Worm (Caenorhabditis elegans) whole organism, late embryonic: Measurements from ENCODE around the gene txt-12.

ENCODE experiments used
- F13H6.1 ChIP-seq: sonication (generic microtip); optimal IDR thresholded peaks from 2 replicates; lab custom pipeline; 2016; ENCODE audit warnings: missing genetic modification characterization, missing compliant biosample characterization
- K02D7.2 ChIP-seq: sonication (generic microtip); optimal IDR thresholded peaks from 2 replicates; lab custom pipeline; 2017; ENCODE audit warnings: mild to moderate bottlenecking, missing genetic modification characterization, missing compliant biosample characterization
- K09A11.1 ChIP-seq: sonication (generic microtip); optimal IDR thresholded peaks from 2 replicates; lab custom pipeline; 2017; ENCODE audit warnings: antibody characterized with exemption, mild to moderate bottlenecking, missing genetic modification characterization, missing compliant biosample characterization; ENCODE audit not compliant: insufficient read depth
- Y22D7AL.16 ChIP-seq: sonication (generic microtip); optimal IDR thresholded peaks from 2 replicates; lab custom pipeline; 2016; ENCODE audit warnings: missing genetic modification characterization, missing compliant biosample characterization
- ceh-14 ChIP-seq: sonication (generic microtip); optimal IDR thresholded peaks from 2 replicates; lab custom pipeline; 2016; ENCODE audit warnings: missing genotype, missing genetic modification characterization, missing compliant biosample characterization
- ceh-19 ChIP-seq: fragments of 200-800 bp; sonication (Bioruptor generic); optimal IDR thresholded peaks from 2 replicates; lab custom pipeline; 2018; ENCODE audit warnings: mild to moderate bottlenecking, missing genetic modification characterization, missing compliant biosample characterization
- ceh-24 ChIP-seq: sonication (generic microtip); optimal IDR thresholded peaks from 2 replicates; lab custom pipeline; 2016; ENCODE audit warnings: mild to moderate bottlenecking, missing genetic modification characterization, missing compliant biosample characterization
- ceh-31 ChIP-seq: sonication (generic microtip); optimal IDR thresholded peaks from 2 replicates; lab custom pipeline; 2016; ENCODE audit warnings: missing genetic modification characterization, missing compliant biosample characterization
- ceh-45 ChIP-seq: fragments of 200-800 bp; sonication (Bioruptor generic); IDR thresholded peaks from 2 replicates; pipeline ENCODE4 v1.3.6; 2022; ENCODE audit warnings: missing genetic modification reagents, missing genetic modification characterization, missing compliant biosample characterization
- ceh-6 ChIP-seq: fragments of 200-800 bp; sonication (Bioruptor generic); optimal IDR thresholded peaks from 2 replicates; lab custom pipeline; 2018; ENCODE audit warnings: mild to moderate bottlenecking, missing genetic modification characterization, missing compliant biosample characterization
- dve-1 ChIP-seq: sonication (generic microtip); optimal IDR thresholded peaks from 2 replicates; lab custom pipeline; 2017; ENCODE audit warnings: antibody characterized with exemption, mild to moderate bottlenecking, missing genetic modification characterization, missing compliant biosample characterization
- eyg-1 ChIP-seq: sonication (generic microtip); optimal IDR thresholded peaks from 2 replicates; lab custom pipeline; 2016; ENCODE audit warnings: missing genotype, missing genetic modification characterization, missing compliant biosample characterization
- fax-1 ChIP-seq: sonication (generic microtip); optimal IDR thresholded peaks from 2 replicates; lab custom pipeline; 2016; ENCODE audit warnings: missing genotype, missing genetic modification characterization, missing compliant biosample characterization
- fkh-6 ChIP-seq: sonication (generic microtip); optimal IDR thresholded peaks from 2 replicates; lab custom pipeline; 2016; ENCODE audit warnings: missing genetic modification characterization, missing compliant biosample characterization
- hlh-13 ChIP-seq: fragments of 200-800 bp; sonication (Bioruptor generic); optimal IDR thresholded peaks from 2 replicates; lab custom pipeline; 2018; ENCODE audit warnings: mild to moderate bottlenecking, missing genetic modification characterization, missing compliant biosample characterization
- hlh-15 ChIP-seq: sonication (generic microtip); optimal IDR thresholded peaks from 2 replicates; lab custom pipeline; 2016; ENCODE audit warnings: missing genetic modification characterization, missing compliant biosample characterization
- hlh-30 ChIP-seq: sonication (generic microtip); optimal IDR thresholded peaks from 2 replicates; lab custom pipeline; 2017; ENCODE audit warnings: antibody characterized with exemption, missing genetic modification characterization, missing compliant biosample characterization; ENCODE audit not compliant: insufficient read depth
- hlh-6 ChIP-seq: sonication (generic microtip); optimal IDR thresholded peaks from 2 replicates; lab custom pipeline; 2016; ENCODE audit warnings: missing genotype, missing genetic modification characterization, missing compliant biosample characterization
- lin-11 ChIP-seq: fragments of 200-800 bp; sonication (Bioruptor generic); optimal IDR thresholded peaks from 2 replicates; lab custom pipeline; 2018; ENCODE audit warnings: mild to moderate bottlenecking, missing genetic modification characterization, missing compliant biosample characterization
- madf-2 ChIP-seq: sonication (generic microtip); optimal IDR thresholded peaks from 2 replicates; lab custom pipeline; 2017; ENCODE audit warnings: missing genetic modification characterization, missing compliant biosample characterization
- mec-3 ChIP-seq: sonication (generic microtip); optimal IDR thresholded peaks from 2 replicates; lab custom pipeline; 2016; ENCODE audit warnings: borderline replicate concordance, missing genetic modification characterization, missing compliant biosample characterization
- nfya-1 ChIP-seq: sonication (generic microtip); optimal IDR thresholded peaks from 2 replicates; lab custom pipeline; 2017; ENCODE audit warnings: missing genetic modification characterization, mild to moderate bottlenecking, missing compliant biosample characterization, antibody characterized with exemption, moderate library complexity
- nhr-11 ChIP-seq: fragments of 150-350 bp; optimal IDR thresholded peaks from 2 replicates; lab custom pipeline; 2014; ENCODE audit warnings: missing biosample characterization, missing genetic modification characterization
- npax-4 ChIP-seq: sonication (generic microtip); optimal IDR thresholded peaks from 2 replicates; lab custom pipeline; 2016; ENCODE audit warnings: missing genetic modification characterization, missing compliant biosample characterization
- odd-2 ChIP-seq: sonication (generic microtip); optimal IDR thresholded peaks from 2 replicates; lab custom pipeline; 2017; ENCODE audit warnings: antibody characterized with exemption, mild to moderate bottlenecking, missing genetic modification characterization, missing compliant biosample characterization
- pag-3 ChIP-seq: sonication (generic microtip); optimal IDR thresholded peaks from 2 replicates; lab custom pipeline; 2016; ENCODE audit warnings: missing compliant biosample characterization, missing genetic modification characterization, borderline replicate concordance
- pat-9 ChIP-seq: fragments of 200-800 bp; sonication (Bioruptor generic); optimal IDR thresholded peaks from 2 replicates; lab custom pipeline; 2018; ENCODE audit warnings: mild to moderate bottlenecking, missing genetic modification characterization, moderate library complexity, missing compliant biosample characterization
- pha-2 ChIP-seq: sonication (generic microtip); optimal IDR thresholded peaks from 2 replicates; lab custom pipeline; 2017; ENCODE audit warnings: mild to moderate bottlenecking, missing genetic modification characterization, missing compliant biosample characterization
- pha-4 ChIP-seq: fragments of 150-350 bp; optimal IDR thresholded peaks from 2 replicates; lab custom pipeline; 2018; ENCODE audit warnings: missing biosample characterization, missing genetic modification reagents, missing genetic modification characterization
- pros-1 ChIP-seq: fragments of 150-350 bp; optimal IDR thresholded peaks from 2 replicates; lab custom pipeline; 2014; ENCODE audit warnings: missing biosample characterization, missing genetic modification reagents, missing genetic modification characterization
- ref-2 ChIP-seq: sonication (generic microtip); optimal IDR thresholded peaks from 2 replicates; lab custom pipeline; 2016; ENCODE audit warnings: missing genetic modification characterization, missing compliant biosample characterization
- sdc-2 ChIP-seq: sonication (generic microtip); optimal IDR thresholded peaks from 2 replicates; lab custom pipeline; 2016; ENCODE audit warnings: missing genotype, missing genetic modification characterization, missing compliant biosample characterization
- sox-4 ChIP-seq: sonication (generic microtip); optimal IDR thresholded peaks from 2 replicates; lab custom pipeline; 2017; ENCODE audit warnings: mild to moderate bottlenecking, missing genetic modification characterization, inconsistent platforms, missing compliant biosample characterization
- tbx-2 ChIP-seq: sonication (generic microtip); optimal IDR thresholded peaks from 2 replicates; lab custom pipeline; 2016; ENCODE audit warnings: missing genetic modification characterization, missing compliant biosample characterization
- ttx-3 ChIP-seq: sonication (generic microtip); optimal IDR thresholded peaks from 2 replicates; lab custom pipeline; 2016; ENCODE audit warnings: missing genetic modification reagents, missing genetic modification characterization, missing compliant biosample characterization
- unc-55 ChIP-seq: sonication (generic microtip); optimal IDR thresholded peaks from 2 replicates; lab custom pipeline; 2017; ENCODE audit warnings: missing biosample characterization, missing genetic modification reagents, missing genetic modification characterization
- ztf-16 ChIP-seq: sonication (generic microtip); optimal IDR thresholded peaks from 2 replicates; lab custom pipeline; 2017; ENCODE audit warnings: missing genetic modification characterization, missing compliant biosample characterization

Gene txt-12

ce11 chrV:15092666-15093065 lies at the start of gene txt-12:
Gene txt-12 (plus strand): TSS chrV:15092966.
- TF ChIP-seq lin-11 (tag; lab: Kevin White, UChicago) (no peak), hlh-13 (GFP tag; lab: Kevin White, UChicago) (no peak), hlh-15 (tag; lab: Kevin White, UChicago) (no peak), pros-1 (no peak), pha-4 (no peak), hlh-30 (tag; lab: Kevin White, UChicago) (no peak), ceh-31 (tag; lab: Kevin White, UChicago) (no peak), ztf-16 (no peak), ceh-6 (no peak), K09A11.1 (tag; lab: Kevin White, UChicago) (no peak), ceh-24 (no peak), npax-4 (tag; lab: Kevin White, UChicago) (no peak), nfya-1 (no peak), tbx-2 (no peak)

ce11 chrV:15048107-15048506 lies 44.7 kb upstream of the txt-12 start, which contains the start of gene sdc-3:
Gene sdc-3 (minus strand): TSS chrV:15048207.
- TF ChIP-seq unc-55 (GFP tag; lab: Kevin White, UChicago) = peak; percentile 17
- TF ChIP-seq ceh-14 (tag; lab: Kevin White, UChicago) = no peak

- TF ChIP-seq odd-2 (tag; lab: Kevin White, UChicago) (no peak), pros-1 (no peak), lin-11 (tag; lab: Kevin White, UChicago) (no peak), ceh-19 (GFP tag; lab: Kevin White, UChicago) (no peak), Y22D7AL.16 (tag; lab: Kevin White, UChicago) (no peak), hlh-6 (tag; lab: Kevin White, UChicago) (no peak), nhr-11 (tag; lab: Kevin White, UChicago) (no peak), ceh-6 (no peak)
Measured at ce11 chrV:15051720-15052119, 41.0 kb upstream of the txt-12 start.

ce11 chrV:15052368-15052767 lies 40.4 kb upstream of the txt-12 start, which contains the start of the genes fbxa-82 and C25D7.5:
Gene fbxa-82 (minus strand): TSS chrV:15052530.
Gene C25D7.5 (plus strand): TSS chrV:15052650.
- TF ChIP-seq hlh-30 (tag; lab: Kevin White, UChicago) = no peak
- no peak for TF ChIP-seq F13H6.1 (tag; lab: Kevin White, UChicago)
- no peak for TF ChIP-seq madf-2 (tag; lab: Kevin White, UChicago)
- TF ChIP-seq ceh-31 (tag; lab: Kevin White, UChicago) = no peak
- TF ChIP-seq pag-3 = no peak
- TF ChIP-seq nhr-11 (tag; lab: Kevin White, UChicago) = no peak
- no peak for TF ChIP-seq sdc-2
- no peak for TF ChIP-seq K09A11.1 (tag; lab: Kevin White, UChicago)
- TF ChIP-seq ttx-3 = no peak
- no peak for TF ChIP-seq pat-9
- no peak for TF ChIP-seq nfya-1
- no peak for TF ChIP-seq ceh-45 (GFP tag; lab: Robert Waterston, UW)

ce11 chrV:15054733-15055132 lies 38.0 kb upstream of the txt-12 start:
- no peak for TF ChIP-seq eyg-1 (tag; lab: Kevin White, UChicago)
- no peak for TF ChIP-seq dve-1 (tag; lab: Kevin White, UChicago)
- no peak for TF ChIP-seq ceh-19 (GFP tag; lab: Kevin White, UChicago)
- no peak for TF ChIP-seq ztf-16
- TF ChIP-seq tbx-2 = no peak
- TF ChIP-seq mec-3 (tag; lab: Kevin White, UChicago) = no peak
- no peak for TF ChIP-seq pha-2
- no peak for TF ChIP-seq npax-4 (tag; lab: Kevin White, UChicago)
- TF ChIP-seq sox-4 (tag; lab: Kevin White, UChicago) = no peak
- no peak for TF ChIP-seq ceh-6
- no peak for TF ChIP-seq ceh-31 (tag; lab: Kevin White, UChicago)
- TF ChIP-seq K02D7.2 (tag; lab: Kevin White, UChicago) = no peak
- TF ChIP-seq fax-1 (tag; lab: Kevin White, UChicago) = no peak
- no peak for TF ChIP-seq ref-2 (tag; lab: Kevin White, UChicago)
- no peak for TF ChIP-seq hlh-30 (tag; lab: Kevin White, UChicago)
- no peak for TF ChIP-seq hlh-13 (GFP tag; lab: Kevin White, UChicago)
- TF ChIP-seq F13H6.1 (tag; lab: Kevin White, UChicago) = no peak
- TF ChIP-seq pat-9 = no peak
- no peak for TF ChIP-seq pros-1
- no peak for TF ChIP-seq fkh-6 (tag; lab: Kevin White, UChicago)
